Worm (Caenorhabditis elegans): Measurements from ENCODE around the gene srp-1.
A peak's percentile ranks its signal among the peaks of the same experiment; 100 is the strongest.

- TF ChIP-seq klf-2 (GFP tag; conservative IDR thresholded peaks at IDR 0.05) (no peak), ztf-23 (GFP tag; IDR thresholded peaks at IDR 0.05) (no peak), flt-1 (GFP tag; IDR thresholded peaks at IDR 0.05) (0 out of 2 replicates have a peak, but pooled peaks have one; percentile 45), T22C8.4 (GFP tag; IDR thresholded peaks at IDR 0.05) (no peak), ref-1 (GFP tag; conservative IDR thresholded peaks at IDR 0.05) (no peak)
These were observed 27.9 kb upstream of the srp-1 start for ce11 chrV:724946-725806.
